Fruit fly (Drosophila melanogaster): Measurements from ENCODE around the gene CG32756.

Gene CG32756

dm6 chrX:5995951-5996350 is 50.5 kb downstream of the CG32756 start (continued):
- TF ChIP-seq CG9797 (GFP tag; optimal IDR thresholded peaks at IDR 0.05) (no peak), lab (GFP tag; optimal IDR thresholded peaks at IDR 0.05) (no peak), jing (GFP tag; optimal IDR thresholded peaks at IDR 0.05) (no peak), Side (GFP tag; optimal IDR thresholded peaks at IDR 0.05) (no peak), CG12744 (GFP tag; optimal IDR thresholded peaks at IDR 0.05) (no peak), Optix (GFP tag; IDR thresholded peaks at IDR 0.05) (no peak), CG12942 (GFP tag; optimal IDR thresholded peaks at IDR 0.05) (no peak), CG14441 (GFP tag; IDR thresholded peaks at IDR 0.05) (no peak), TFAM (GFP tag; optimal IDR thresholded peaks at IDR 0.05) (no peak), CG6854 (GFP tag; optimal IDR thresholded peaks at IDR 0.05) (no peak), CG11247 (GFP tag; IDR thresholded peaks at IDR 0.05) (no peak), pzg (GFP tag; optimal IDR thresholded peaks at IDR 0.05) (no peak), jumu (GFP tag; optimal IDR thresholded peaks at IDR 0.05) (no peak), CG6654 (GFP tag; optimal IDR thresholded peaks at IDR 0.05) (no peak), nmo (GFP tag; optimal IDR thresholded peaks at IDR 0.05) (peak; percentile 38), pfk (GFP tag; optimal IDR thresholded peaks at IDR 0.05) (no peak), CG6175 (GFP tag; IDR thresholded peaks at IDR 0.05) (no peak), jigr1 (GFP tag; IDR thresholded peaks at IDR 0.05) (no peak), da (GFP tag; optimal IDR thresholded peaks at IDR 0.05) (no peak), nerfin-1 (tag; optimal IDR thresholded peaks at IDR 0.05) (no peak), Bteb2 (GFP tag; optimal IDR thresholded peaks at IDR 0.05) (no peak), Adf1 (GFP tag; IDR thresholded peaks at IDR 0.05) (no peak), br (optimal IDR thresholded peaks at IDR 0.05) (no peak), CG3995 (GFP tag; optimal IDR thresholded peaks at IDR 0.05) (no peak), CG18262 (tag; optimal IDR thresholded peaks at IDR 0.05) (peak; percentile 45), CG31388 (GFP tag; optimal IDR thresholded peaks at IDR 0.05) (no peak), E2f2 (GFP tag; IDR thresholded peaks at IDR 0.05) (no peak)

- TF ChIP-seq cg (GFP tag; optimal IDR thresholded peaks at IDR 0.05) (peak; percentile 35), Med (GFP tag) (peak; percentile 15), Hr39 (optimal IDR thresholded peaks at IDR 0.05) (peak; percentile 70), hb (GFP tag; IDR thresholded peaks at IDR 0.05; ENCODE audit: partially characterized antibody) (0 out of 3 replicates have a peak, but pooled peaks have one; percentile 25), grau (tag; optimal IDR thresholded peaks at IDR 0.05) (no peak), Ssrp (tag; optimal IDR thresholded peaks at IDR 0.05) (no peak), Nf-YC (tag; optimal IDR thresholded peaks at IDR 0.05) (peak; percentile 10), D (optimal IDR thresholded peaks at IDR 0.05) (peak; percentile 63), D (GFP tag; optimal IDR thresholded peaks at IDR 0.05) (no peak), CG17359 (tag; optimal IDR thresholded peaks at IDR 0.05) (no peak)
Observed at dm6 chrX:5997931-5998330, 52.4 kb downstream of the CG32756 start.
